Fruit fly (Drosophila melanogaster): ENCODE data around the gene CG4053.

Gene CG4053

DNA sequence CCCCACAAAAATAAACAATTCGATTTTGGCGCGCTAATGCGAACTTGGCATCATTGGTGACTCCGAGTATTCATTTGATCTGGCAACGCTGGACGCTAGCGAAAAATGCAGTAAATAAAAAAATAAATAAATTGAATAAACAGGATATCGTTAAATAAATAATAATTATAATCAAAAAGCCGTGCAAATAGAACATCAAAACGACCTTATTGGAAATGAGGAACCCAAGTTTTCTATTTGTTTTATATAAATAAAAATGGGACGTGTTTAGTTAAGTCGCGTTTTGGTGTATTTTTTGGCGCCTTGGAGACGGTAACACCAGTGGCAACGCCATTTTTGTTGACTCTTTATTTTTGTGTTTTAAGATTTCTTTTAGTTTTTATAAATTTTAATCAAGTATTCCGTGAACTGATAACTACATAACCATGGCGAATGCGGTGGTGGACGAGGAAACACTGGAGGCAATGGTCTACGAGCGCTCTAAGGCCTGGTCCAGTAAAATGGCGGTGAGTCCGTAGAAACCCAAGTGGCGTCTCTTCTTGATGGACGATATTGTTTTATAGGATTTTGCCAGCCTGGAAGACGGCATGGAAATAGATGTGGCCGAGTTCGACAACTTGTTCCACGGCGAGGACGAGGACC lies 43.9 kb downstream of the CG4053 start, which contains the start of gene cal1:
cal1 (plus strand) TSS at position 304 of the 642 bp plus-strand sequence.
- peak; percentile 49 for TF ChIP-seq row (GFP tag; IDR thresholded peaks at IDR 0.05)
- peak; percentile 33 for TF ChIP-seq Abd-B (GFP tag; optimal IDR thresholded peaks at IDR 0.05)
- TF ChIP-seq knrl (GFP tag; IDR thresholded peaks at IDR 0.05; ENCODE audit: partially characterized antibody) = peak; percentile 52; the same call in 2 of the 3 replicates
- peak; percentile 32; the same call in 1 of the 2 replicates for TF ChIP-seq CG3847 (GFP tag; IDR thresholded peaks at IDR 0.05)
- peak; percentile 39 for TF ChIP-seq CG30020 (tag; optimal IDR thresholded peaks at IDR 0.05)
- no peak for TF ChIP-seq Aef1 (GFP tag; IDR thresholded peaks at IDR 0.05)
- peak; percentile 51 for TF ChIP-seq CG2712 (tag; optimal IDR thresholded peaks at IDR 0.05)
- peak; percentile 40 for TF ChIP-seq stwl (tag; optimal IDR thresholded peaks at IDR 0.05)
- peak in 1 of 2 experiments; percentile 11 for TF ChIP-seq crp (GFP tag; optimal IDR thresholded peaks at IDR 0.05)
- peak; percentile 4 for TF ChIP-seq CTCF (GFP tag; optimal IDR thresholded peaks at IDR 0.05)
- peak; percentile 97 for TF ChIP-seq E2f2 (GFP tag; IDR thresholded peaks at IDR 0.05)
- peak in 1 of 2 experiments; percentile 77 for TF ChIP-seq tll (GFP tag; optimal IDR thresholded peaks at IDR 0.05)
- no peak for TF ChIP-seq CG15479 (GFP tag; optimal IDR thresholded peaks at IDR 0.05)
- TF ChIP-seq hkb (optimal IDR thresholded peaks at IDR 0.05) = peak; percentile 78
- no peak for TF ChIP-seq hkb (GFP tag; IDR thresholded peaks at IDR 0.05)
- TF ChIP-seq vfl (GFP tag; optimal IDR thresholded peaks at IDR 0.05) = no peak
- no peak for TF ChIP-seq NfI (GFP tag; optimal IDR thresholded peaks at IDR 0.05)
- TF ChIP-seq NFAT (GFP tag; IDR thresholded peaks at IDR 0.05) = no peak
- peak; percentile 38 for TF ChIP-seq CoRest (tag; optimal IDR thresholded peaks at IDR 0.05)
- no peak for TF ChIP-seq CG11093 (GFP tag; IDR thresholded peaks at IDR 0.05)
- TF ChIP-seq CG1603 (tag; optimal IDR thresholded peaks at IDR 0.05) = no peak
- TF ChIP-seq CG17186 (GFP tag; optimal IDR thresholded peaks at IDR 0.05) = peak; percentile 11
- TF ChIP-seq CG17829 (tag; optimal IDR thresholded peaks at IDR 0.05) = peak; percentile 48
- no peak for TF ChIP-seq fru (optimal IDR thresholded peaks at IDR 0.05)
- TF ChIP-seq CG15514 (GFP tag; optimal IDR thresholded peaks at IDR 0.05) = peak; percentile 64
- no peak for TF ChIP-seq Mes4 (GFP tag; optimal IDR thresholded peaks at IDR 0.05)
- peak; percentile 51 for TF ChIP-seq CG4617 (GFP tag; optimal IDR thresholded peaks at IDR 0.05; ENCODE audit: borderline replicate concordance)
- TF ChIP-seq HmgZ (tag; optimal IDR thresholded peaks at IDR 0.05) = no peak
- no peak for TF ChIP-seq CG7786 (GFP tag; optimal IDR thresholded peaks at IDR 0.05)
- TF ChIP-seq pzg (GFP tag; optimal IDR thresholded peaks at IDR 0.05) = peak; percentile 60
- TF ChIP-seq ken (GFP tag; IDR thresholded peaks at IDR 0.05) = no peak
- peak; percentile 75 for TF ChIP-seq MESR4 (GFP tag; optimal IDR thresholded peaks at IDR 0.05)
- peak; percentile 35 for TF ChIP-seq Scr (GFP tag; IDR thresholded peaks at IDR 0.05; ENCODE audit: partially characterized antibody)
- peak; percentile 97 for TF ChIP-seq Dp (GFP tag; optimal IDR thresholded peaks at IDR 0.05)
- TF ChIP-seq CG18599 (GFP tag; optimal IDR thresholded peaks at IDR 0.05) = no peak
- peak; percentile 73 for TF ChIP-seq YL-1 (GFP tag; optimal IDR thresholded peaks at IDR 0.05)
- no peak for TF ChIP-seq Poxn (GFP tag; IDR thresholded peaks at IDR 0.05)
- peak; percentile 51 for TF ChIP-seq BEAF-32 (GFP tag; optimal IDR thresholded peaks at IDR 0.05)
- peak; percentile 49 for TF ChIP-seq nmo (GFP tag; optimal IDR thresholded peaks at IDR 0.05)
- peak; percentile 19 for TF ChIP-seq CG8924 (tag; optimal IDR thresholded peaks at IDR 0.05)
- peak; percentile 58 for TF ChIP-seq sens (GFP tag)
- TF ChIP-seq trem (tag; optimal IDR thresholded peaks at IDR 0.05) = peak; percentile 70
- peak; percentile 28 for TF ChIP-seq CG12391 (tag; optimal IDR thresholded peaks at IDR 0.05)
- TF ChIP-seq CG10267 (tag; optimal IDR thresholded peaks at IDR 0.05) = peak; percentile 64
- TF ChIP-seq CG14710 (tag; optimal IDR thresholded peaks at IDR 0.05) = peak; percentile 84
- 0 out of 2 replicates have a peak, but pooled peaks have one; percentile 22 for TF ChIP-seq E2f1 (GFP tag; IDR thresholded peaks at IDR 0.05)
- peak; percentile 65 for TF ChIP-seq gfzf (GFP tag; optimal IDR thresholded peaks at IDR 0.05)
- TF ChIP-seq Sin3A (optimal IDR thresholded peaks at IDR 0.05) = peak; percentile 77
- 0 out of 2 replicates have a peak, but pooled peaks have one; percentile 26 for TF ChIP-seq amos (GFP tag; IDR thresholded peaks at IDR 0.05; ENCODE audit: partially characterized antibody)
- peak; percentile 77 for TF ChIP-seq CG9797 (GFP tag; optimal IDR thresholded peaks at IDR 0.05)

Data from whole organism, embryonic.